Fruit fly (Drosophila melanogaster) whole organism, adult: ENCODE data around the gene Bdp1.

Source experiments
- CG12768 ChIP-seq: fragments of 200-800 bp; sonication (Bioruptor generic); optimal IDR thresholded peaks from 2 replicates; lab custom pipeline; 2017; ENCODE audit warnings: missing biosample characterization, missing genetic modification characterization, mild to moderate bottlenecking, moderate library complexity, missing genetic modification reagents
- CG14711 ChIP-seq: fragments of 200-800 bp; sonication (Bioruptor generic); optimal IDR thresholded peaks from 2 replicates; lab custom pipeline; 2018; ENCODE audit warnings: missing biosample characterization, mild to moderate bottlenecking, missing genetic modification characterization, moderate library complexity
- CG1620 ChIP-seq: fragments of 200-800 bp; sonication (Bioruptor generic); optimal IDR thresholded peaks from 2 replicates; lab custom pipeline; 2016; ENCODE audit warnings: missing biosample characterization, missing genetic modification characterization
- CG33017 ChIP-seq: fragments of 200-800 bp; sonication (Bioruptor generic); optimal IDR thresholded peaks from 2 replicates; lab custom pipeline; 2018; ENCODE audit warnings: missing biosample characterization, mild to moderate bottlenecking, missing genetic modification characterization, moderate library complexity
- CG5204 ChIP-seq: fragments of 200-800 bp; sonication (Bioruptor generic); optimal IDR thresholded peaks from 2 replicates; lab custom pipeline; 2016; ENCODE audit warnings: missing biosample characterization, missing genetic modification characterization
- CG7045 ChIP-seq: fragments of 200-800 bp; sonication (Bioruptor generic); optimal IDR thresholded peaks from 2 replicates; lab custom pipeline; 2017; ENCODE audit warnings: missing biosample characterization, mild to moderate bottlenecking, missing genetic modification characterization
- CG7101 ChIP-seq: fragments of 200-800 bp; sonication (Bioruptor generic); optimal IDR thresholded peaks from 2 replicates; lab custom pipeline; 2018; ENCODE audit warnings: missing biosample characterization, mild to moderate bottlenecking, missing genetic modification characterization, moderate library complexity
- Clk ChIP-seq: fragments of 200-800 bp; sonication (Bioruptor generic); optimal IDR thresholded peaks from 2 replicates; lab custom pipeline; 2017; ENCODE audit warnings: missing biosample characterization, missing genetic modification characterization
- Crg-1 ChIP-seq: fragments of 200-800 bp; sonication (Bioruptor generic); optimal IDR thresholded peaks from 2 replicates; lab custom pipeline; 2016; ENCODE audit warnings: missing biosample characterization, missing genetic modification characterization
- Hr96 ChIP-seq: fragments of 200-800 bp; sonication (Bioruptor generic); optimal IDR thresholded peaks from 2 replicates; lab custom pipeline; 2016; ENCODE audit warnings: missing biosample characterization, missing genetic modification characterization
- kay ChIP-seq: fragments of 200-800 bp; sonication (Bioruptor generic); peaks from one replicate; lab custom pipeline; 2016; ENCODE audit warnings: missing biosample characterization, missing genetic modification characterization, borderline replicate concordance
- ovo ChIP-seq: fragments of 200-800 bp; sonication (Bioruptor generic); optimal IDR thresholded peaks from 2 replicates; lab custom pipeline; 2016; ENCODE audit warnings: missing biosample characterization, missing genetic modification characterization
- toe ChIP-seq: fragments of 200-800 bp; sonication (Bioruptor generic); optimal IDR thresholded peaks from 2 replicates; lab custom pipeline; 2016; ENCODE audit warnings: missing biosample characterization, missing genetic modification characterization

- TF ChIP-seq Crg-1 (no peak), Hr96 (no peak), Clk (no peak), CG14711 (tag; lab: Kevin White, UChicago) (no peak), CG5204 (GFP tag; lab: Kevin White, UChicago) (no peak), ovo (GFP tag; lab: Kevin White, UChicago) (no peak), CG12768 (no peak), kay (no peak), CG7045 (GFP tag; lab: Kevin White, UChicago) (no peak), toe (GFP tag; lab: Kevin White, UChicago) (no peak), CG7101 (tag; lab: Kevin White, UChicago) (no peak), CG33017 (tag; lab: Kevin White, UChicago) (no peak), CG1620 (GFP tag; lab: Kevin White, UChicago) (no peak)
These were observed 38.5 kb upstream of the Bdp1 start, which contains the start of gene Flad2 for dm6 chr2L:13412219-13412618.
